Worm (Caenorhabditis elegans) whole organism, mixed stage, embryonic: Measurements from ENCODE around the gene srt-7.
"Not testable (repeated sequence)": the region's sequence is repeated elsewhere in the genome, so short reads cannot be mapped to it uniquely, and the experiment has no call there.

ENCODE experiments used
- M03D4.4 ChIP-seq: sonication (generic microtip); optimal IDR thresholded peaks from 2 replicates; lab custom pipeline; 2017; ENCODE audit warnings: mild to moderate bottlenecking, missing genetic modification characterization, missing compliant biosample characterization
- bed-3 ChIP-seq: fragments of 200-800 bp; sonication (Bioruptor generic); optimal IDR thresholded peaks from 3 replicates; lab custom pipeline; 2018; ENCODE audit warnings: mild to moderate bottlenecking, missing genetic modification characterization, moderate library complexity, missing compliant biosample characterization
- blmp-1 ChIP-seq: fragments of 150-350 bp; optimal IDR thresholded peaks from 2 replicates; lab custom pipeline; 2014; ENCODE audit warnings: missing biosample characterization, missing genetic modification characterization
- ceh-39 ChIP-seq: fragments of 150-350 bp; optimal IDR thresholded peaks from 2 replicates; lab custom pipeline; 2014; ENCODE audit warnings: missing biosample characterization, missing genetic modification characterization
- ceh-43 ChIP-seq: fragments of 200-800 bp; sonication (Bioruptor generic); optimal IDR thresholded peaks from 2 replicates; lab custom pipeline; 2018; ENCODE audit warnings: mild to moderate bottlenecking, missing genetic modification characterization, moderate library complexity, missing compliant biosample characterization
- ceh-83 ChIP-seq: fragments of 200-800 bp; sonication (Bioruptor generic); optimal IDR thresholded peaks from 2 replicates; lab custom pipeline; 2018; ENCODE audit warnings: mild to moderate bottlenecking, missing genetic modification characterization, missing compliant biosample characterization
- ces-1 ChIP-seq: fragments of 150-350 bp; optimal IDR thresholded peaks from 2 replicates; lab custom pipeline; 2014; ENCODE audit warnings: missing biosample characterization, missing genetic modification reagents, missing genetic modification characterization
- cnd-1 ChIP-seq: fragments of 200-800 bp; sonication (Bioruptor generic); optimal IDR thresholded peaks from 2 replicates; lab custom pipeline; 2018; ENCODE audit warnings: mild to moderate bottlenecking, missing genetic modification characterization, missing compliant biosample characterization
- drap-1 ChIP-seq: fragments of 200-800 bp; sonication (Bioruptor generic); optimal IDR thresholded peaks from 3 replicates; lab custom pipeline; 2018; ENCODE audit warnings: mild to moderate bottlenecking, missing genetic modification characterization, missing compliant biosample characterization
- elt-1 ChIP-seq: sonication (generic microtip); optimal IDR thresholded peaks from 2 replicates; lab custom pipeline; 2017; ENCODE audit warnings: missing genetic modification characterization, mild to moderate bottlenecking, missing compliant biosample characterization, antibody characterized with exemption, moderate library complexity, borderline replicate concordance; ENCODE audit not compliant: insufficient read depth
- elt-3 ChIP-seq: fragments of 150-350 bp; optimal IDR thresholded peaks from 2 replicates; lab custom pipeline; 2014; ENCODE audit warnings: missing biosample characterization, missing genetic modification characterization
- flh-1 ChIP-seq: fragments of 200-800 bp; sonication (Bioruptor generic); optimal IDR thresholded peaks from 2 replicates; lab custom pipeline; 2018; ENCODE audit warnings: mild to moderate bottlenecking, missing genetic modification characterization, moderate library complexity, missing compliant biosample characterization
- ham-2 ChIP-seq: fragments of 200-800 bp; sonication (Bioruptor generic); optimal IDR thresholded peaks from 2 replicates; lab custom pipeline; 2018; ENCODE audit warnings: mild to moderate bottlenecking, missing genetic modification characterization, missing compliant biosample characterization
- hlh-1 ChIP-seq: fragments of 150-350 bp; optimal IDR thresholded peaks from 2 replicates; lab custom pipeline; 2014; ENCODE audit warnings: missing biosample characterization, missing genetic modification reagents, missing genetic modification characterization
- lin-32 ChIP-seq: fragments of 200-800 bp; sonication (Bioruptor generic); optimal IDR thresholded peaks from 2 replicates; lab custom pipeline; 2018; ENCODE audit warnings: mild to moderate bottlenecking, missing genetic modification characterization, missing compliant biosample characterization
- lsy-2 ChIP-seq: fragments of 150-350 bp; optimal IDR thresholded peaks from 2 replicates; lab custom pipeline; 2014; ENCODE audit warnings: missing biosample characterization, missing genetic modification characterization
- mab-5 ChIP-seq: fragments of 150-350 bp; optimal IDR thresholded peaks from 2 replicates; lab custom pipeline; 2014; ENCODE audit warnings: missing biosample characterization, missing genetic modification characterization
- mep-1 ChIP-seq: fragments of 150-350 bp; optimal IDR thresholded peaks from 2 replicates; lab custom pipeline; 2017; ENCODE audit warnings: missing biosample characterization, missing genetic modification reagents, missing genetic modification characterization, inconsistent platforms
- mls-2 ChIP-seq: sonication (generic microtip); optimal IDR thresholded peaks from 2 replicates; lab custom pipeline; 2016; ENCODE audit warnings: mild to moderate bottlenecking, missing genetic modification characterization, moderate library complexity, missing compliant biosample characterization
- nhr-2 ChIP-seq: fragments of 150-350 bp; optimal IDR thresholded peaks from 2 replicates; lab custom pipeline; 2014; ENCODE audit warnings: missing biosample characterization, missing genetic modification characterization
- nhr-237 ChIP-seq: fragments of 150-350 bp; optimal IDR thresholded peaks from 2 replicates; lab custom pipeline; 2014; ENCODE audit warnings: missing biosample characterization, missing genetic modification characterization
- nhr-28 ChIP-seq: fragments of 150-350 bp; optimal IDR thresholded peaks from 2 replicates; lab custom pipeline; 2014; ENCODE audit warnings: missing biosample characterization, missing genetic modification characterization
- nhr-76 ChIP-seq: sonication (generic microtip); optimal IDR thresholded peaks from 2 replicates; lab custom pipeline; 2017; ENCODE audit warnings: missing biosample characterization, missing genetic modification characterization
- pha-4 ChIP-seq: fragments of 150-350 bp; optimal IDR thresholded peaks from 2 replicates; lab custom pipeline; 2018; ENCODE audit warnings: missing biosample characterization, missing genetic modification reagents, missing genetic modification characterization
- sem-2 ChIP-seq: fragments of 200-800 bp; sonication (Bioruptor generic); optimal IDR thresholded peaks from 2 replicates; lab custom pipeline; 2018; ENCODE audit warnings: mild to moderate bottlenecking, missing genetic modification characterization, missing compliant biosample characterization
- snpc-4 ChIP-seq: fragments of 150-350 bp; optimal IDR thresholded peaks from 2 replicates; lab custom pipeline; 2014; ENCODE audit warnings: missing biosample characterization, missing genetic modification characterization
- sptf-1 ChIP-seq: sonication (generic microtip); optimal IDR thresholded peaks from 2 replicates; lab custom pipeline; 2017; ENCODE audit warnings: mild to moderate bottlenecking, missing genetic modification characterization, moderate library complexity, missing compliant biosample characterization
- tbx-8 ChIP-seq: fragments of 200-800 bp; sonication (Bioruptor generic); optimal IDR thresholded peaks from 2 replicates; lab custom pipeline; 2018; ENCODE audit warnings: mild to moderate bottlenecking, missing genetic modification characterization, moderate library complexity, missing compliant biosample characterization
- unc-120 ChIP-seq: sonication (generic microtip); optimal IDR thresholded peaks from 2 replicates; lab custom pipeline; 2017; ENCODE audit warnings: missing genetic modification characterization, missing compliant biosample characterization; ENCODE audit not compliant: poor library complexity, severe bottlenecking
- unc-39 ChIP-seq: fragments of 150-350 bp; optimal IDR thresholded peaks from 2 replicates; lab custom pipeline; 2014; ENCODE audit warnings: missing biosample characterization, missing genetic modification characterization
- zip-8 ChIP-seq: fragments of 150-350 bp; optimal IDR thresholded peaks from 2 replicates; lab custom pipeline; 2014; ENCODE audit warnings: missing biosample characterization, missing genetic modification characterization
- ztf-11 ChIP-seq: fragments of 150-350 bp; optimal IDR thresholded peaks from 2 replicates; lab custom pipeline; 2014; ENCODE audit warnings: missing biosample characterization, missing genetic modification characterization

The srt-7 gene

ce11 chrV:3064418-3064817 lies 17.2 kb upstream of the srt-7 start, which contains the start of gene srt-16:
Gene srt-16, minus strand, starts transcription at chrV:3064518.
- not testable (repeated sequence) for TF ChIP-seq ham-2 (GFP tag; lab: Kevin White, UChicago); flh-1 (GFP tag; lab: Kevin White, UChicago); sptf-1 (tag; lab: Kevin White, UChicago)

- TF ChIP-seq nhr-237: no peak
- TF ChIP-seq ceh-43 (GFP tag; lab: Kevin White, UChicago): no peak
- no peak for TF ChIP-seq ceh-83 (GFP tag; lab: Kevin White, UChicago)
- no peak for TF ChIP-seq lsy-2 (tag; lab: Kevin White, UChicago)
- TF ChIP-seq, all 35 proteins: peak for 0
Observed at ce11 chrV:3065928-3066327, 15.6 kb upstream of the srt-7 start, which contains the start of gene srh-185. Gene srh-185, plus strand, starts transcription at chrV:3066228.

ce11 chrV:3069101-3069500 lies 12.5 kb upstream of the srt-7 start, which contains the start of gene str-40:
Gene str-40, minus strand, starts transcription at chrV:3069201.
- no peak for TF ChIP-seq ztf-11 (tag; lab: Kevin White, UChicago)
- no peak for TF ChIP-seq mab-5 (tag; lab: Kevin White, UChicago)
- no peak for TF ChIP-seq unc-39 (tag; lab: Kevin White, UChicago)
- TF ChIP-seq ces-1 (GFP tag; lab: Kevin White, UChicago): no peak
- TF ChIP-seq lin-32 (GFP tag; lab: Kevin White, UChicago): no peak
- no peak for TF ChIP-seq ceh-43 (GFP tag; lab: Kevin White, UChicago)
- no peak for TF ChIP-seq nhr-2 (tag; lab: Kevin White, UChicago)
- TF ChIP-seq bed-3: no peak
- TF ChIP-seq tbx-8 (GFP tag; lab: Kevin White, UChicago): no peak
- no peak for TF ChIP-seq cnd-1
- TF ChIP-seq nhr-28 (tag; lab: Kevin White, UChicago): no peak
- no peak for TF ChIP-seq sem-2
- TF ChIP-seq ham-2 (GFP tag; lab: Kevin White, UChicago): no peak
- TF ChIP-seq nhr-76 (tag; lab: Kevin White, UChicago): no peak
- no peak for TF ChIP-seq nhr-237
- no peak for TF ChIP-seq ceh-39 (tag; lab: Kevin White, UChicago)
- no peak for TF ChIP-seq pha-4
- no peak for TF ChIP-seq unc-120 (tag; lab: Kevin White, UChicago)

- no peak for TF ChIP-seq blmp-1 (tag; lab: Kevin White, UChicago)
- TF ChIP-seq snpc-4 (tag; lab: Kevin White, UChicago): no peak
- TF ChIP-seq tbx-8 (GFP tag; lab: Kevin White, UChicago): no peak
- TF ChIP-seq lin-32 (GFP tag; lab: Kevin White, UChicago): no peak
- no peak for TF ChIP-seq nhr-2 (tag; lab: Kevin White, UChicago)
- TF ChIP-seq ces-1 (GFP tag; lab: Kevin White, UChicago): no peak
- no peak for TF ChIP-seq ceh-83 (GFP tag; lab: Kevin White, UChicago)
- no peak for TF ChIP-seq bed-3
- TF ChIP-seq sem-2: no peak
- TF ChIP-seq mab-5 (tag; lab: Kevin White, UChicago): no peak
- TF ChIP-seq mep-1 (tag; lab: Kevin White, UChicago): no peak
- TF ChIP-seq lsy-2 (tag; lab: Kevin White, UChicago): no peak
- TF ChIP-seq M03D4.4 (tag; lab: Kevin White, UChicago): no peak
- no peak for TF ChIP-seq elt-3 (tag; lab: Kevin White, UChicago)
- no peak for TF ChIP-seq ztf-11 (tag; lab: Kevin White, UChicago)
- TF ChIP-seq elt-1 (tag; lab: Kevin White, UChicago): no peak
- TF ChIP-seq sptf-1 (tag; lab: Kevin White, UChicago): no peak
- no peak for TF ChIP-seq hlh-1 (tag; lab: Kevin White, UChicago)
- TF ChIP-seq drap-1: no peak
Observed at ce11 chrV:3071548-3071947, 10.0 kb upstream of the srt-7 start, which contains the start of gene C50H11.13. Gene C50H11.13, minus strand, starts transcription at chrV:3071648.

ce11 chrV:3080792-3081191 lies 779 bp upstream of the srt-7 start, which contains the start of gene srt-5:
Gene srt-5, minus strand, starts transcription at chrV:3080892.
- TF ChIP-seq cnd-1: no peak
- no peak for TF ChIP-seq zip-8
- TF ChIP-seq nhr-28 (tag; lab: Kevin White, UChicago): no peak
- TF ChIP-seq lsy-2 (tag; lab: Kevin White, UChicago): no peak
- TF ChIP-seq ceh-39 (tag; lab: Kevin White, UChicago): no peak
- no peak for TF ChIP-seq nhr-237
- no peak for TF ChIP-seq ztf-11 (tag; lab: Kevin White, UChicago)
- TF ChIP-seq unc-39 (tag; lab: Kevin White, UChicago): no peak
- TF ChIP-seq mls-2 (tag; lab: Kevin White, UChicago): no peak
- TF ChIP-seq pha-4: no peak
- TF ChIP-seq nhr-76 (tag; lab: Kevin White, UChicago): no peak
- no peak for TF ChIP-seq ces-1 (GFP tag; lab: Kevin White, UChicago)
- no peak for TF ChIP-seq sem-2
- no peak for TF ChIP-seq ceh-43 (GFP tag; lab: Kevin White, UChicago)
- no peak for TF ChIP-seq mep-1 (tag; lab: Kevin White, UChicago)
- TF ChIP-seq flh-1 (GFP tag; lab: Kevin White, UChicago): no peak
- TF ChIP-seq mab-5 (tag; lab: Kevin White, UChicago): no peak
